Fruit fly (Drosophila melanogaster): ENCODE data around the gene CG44085.

Gene CG44085

dm6 chr2L:13266627-13267026, 5.8 kb downstream of the CG44085 start (continued):
- TF ChIP-seq tup (GFP tag; optimal IDR thresholded peaks at IDR 0.05) (no peak), bsh (GFP tag; optimal IDR thresholded peaks at IDR 0.05) (no peak), sens-2 (GFP tag; IDR thresholded peaks at IDR 0.05) (no peak), sna (GFP tag; IDR thresholded peaks at IDR 0.05; ENCODE audit: partially characterized antibody) (no peak), ftz-f1 (GFP tag; optimal IDR thresholded peaks at IDR 0.05) (no peak), CG15601 (tag; optimal IDR thresholded peaks at IDR 0.05) (peak; percentile 5), cg (GFP tag; optimal IDR thresholded peaks at IDR 0.05) (no peak), tx (GFP tag; optimal IDR thresholded peaks at IDR 0.05) (no peak), CG2712 (tag; optimal IDR thresholded peaks at IDR 0.05) (no peak), Sox102F (GFP tag; optimal IDR thresholded peaks at IDR 0.05) (no peak), otp (GFP tag; IDR thresholded peaks at IDR 0.05) (no peak), CG13287 (GFP tag; IDR thresholded peaks at IDR 0.05; ENCODE audit: partially characterized antibody) (no peak), knrl (GFP tag; IDR thresholded peaks at IDR 0.05; ENCODE audit: partially characterized antibody) (no peak), MTF-1 (GFP tag; optimal IDR thresholded peaks at IDR 0.05; ENCODE audit: borderline replicate concordance) (no peak)

dm6 chr2L:13268040-13268652, 7.3 kb downstream of the CG44085 start:
- TF ChIP-seq CTCF (GFP tag; optimal IDR thresholded peaks at IDR 0.05) (no peak), lmd (GFP tag; IDR thresholded peaks at IDR 0.05) (0 out of 2 replicates have a peak, but pooled peaks have one; percentile 15), chinmo (GFP tag; IDR thresholded peaks at IDR 0.05; ENCODE audit: partially characterized antibody) (no peak), CG15073 (GFP tag; optimal IDR thresholded peaks at IDR 0.05) (no peak), Aef1 (GFP tag; IDR thresholded peaks at IDR 0.05) (no peak), trh (GFP tag; optimal IDR thresholded peaks at IDR 0.05) (no peak), Kr (GFP tag; optimal IDR thresholded peaks at IDR 0.05) (no peak), Hr39 (optimal IDR thresholded peaks at IDR 0.05) (no peak), Fer3 (tag; optimal IDR thresholded peaks at IDR 0.05) (no peak), fd96Cb (tag; optimal IDR thresholded peaks at IDR 0.05) (no peak), nmo (GFP tag; optimal IDR thresholded peaks at IDR 0.05) (peak; percentile 12), CG30020 (tag; optimal IDR thresholded peaks at IDR 0.05) (no peak), GATAe (GFP tag; conservative IDR thresholded peaks at IDR 0.05) (no peak), psq (GFP tag; optimal IDR thresholded peaks at IDR 0.05) (no peak), Blimp-1 (GFP tag; optimal IDR thresholded peaks at IDR 0.05) (peak; percentile 5), pb (GFP tag; optimal IDR thresholded peaks at IDR 0.05) (no peak), fru (optimal IDR thresholded peaks at IDR 0.05) (no peak), nerfin-1 (tag; optimal IDR thresholded peaks at IDR 0.05) (no peak), CG10979 (tag; optimal IDR thresholded peaks at IDR 0.05) (peak; percentile 10), lov (optimal IDR thresholded peaks at IDR 0.05) (no peak), lov (GFP tag; IDR thresholded peaks at IDR 0.05) (no peak), CG12744 (GFP tag; optimal IDR thresholded peaks at IDR 0.05) (no peak), CG11504 (tag; optimal IDR thresholded peaks at IDR 0.05) (peak; percentile 3), Sin3A (optimal IDR thresholded peaks at IDR 0.05) (no peak), nom (GFP tag; optimal IDR thresholded peaks at IDR 0.05) (peak; percentile 41), peb (GFP tag; IDR thresholded peaks at IDR 0.05) (no peak), Xrp1 (GFP tag; IDR thresholded peaks at IDR 0.05) (peak; percentile 31; the same call in 1 of the 2 replicates), CG2199 (GFP tag; IDR thresholded peaks at IDR 0.05) (0 out of 3 replicates have a peak, but pooled peaks have one; percentile 15), ap (GFP tag; IDR thresholded peaks at IDR 0.05) (no peak), CG8388 (GFP tag; optimal IDR thresholded peaks at IDR 0.05) (no peak)

Data from whole organism, embryonic.